Worm (Caenorhabditis elegans) whole organism, young adult: ENCODE measurements around the gene chs-2.

ENCODE experiments used
- C06A6.2 ChIP-seq: fragments of 200-800 bp; sonication (Bioruptor generic); conservative IDR thresholded peaks from 2 replicates; pipeline ENCODE4 v1.3.6; 2022; ENCODE audit warnings: missing genetic modification characterization, missing compliant biosample characterization
- Y67H2A.10 ChIP-seq: fragments of 200-800 bp; sonication (Bioruptor generic); conservative IDR thresholded peaks from 2 replicates; pipeline ENCODE4 v1.3.6; 2022; ENCODE audit warnings: missing genetic modification reagents, missing genetic modification characterization, missing compliant biosample characterization
- ama-1 ChIP-seq, 3 experiments: fragments of 150-350 bp in 1 of 3; sonication (generic microtip) in 2 of 3; optimal IDR thresholded peaks; 2 replicates each; lab custom pipeline; 2014 to 2018; ENCODE audit warnings: missing biosample characterization in 2 of 3, missing genetic modification characterization in 2 of 3, missing genetic modification reagents in 2 of 3
- lin-26 ChIP-seq: fragments of 200-800 bp; sonication (Bioruptor generic); IDR thresholded peaks from 2 replicates; pipeline ENCODE4 v1.3.6; 2022; ENCODE audit warnings: missing genetic modification reagents, missing genetic modification characterization, missing compliant biosample characterization
- mxl-1 ChIP-seq: sonication (generic microtip); optimal IDR thresholded peaks from 2 replicates; lab custom pipeline; 2016; ENCODE audit warnings: missing genetic modification characterization, missing compliant biosample characterization
- snpc-4 ChIP-seq, 5 experiments: fragments of 150-350 bp in 1 of 5; sonication (generic microtip) in 4 of 5; optimal IDR thresholded peaks; 2 replicates each; lab custom pipeline; 2014 to 2018; ENCODE audit warnings: missing genetic modification characterization in 5 of 5, missing biosample characterization in 3 of 5, antibody characterized with exemption in 2 of 5, mild to moderate bottlenecking in 2 of 5, missing compliant biosample characterization in 2 of 5, missing genotype in 2 of 5, moderate library complexity in 2 of 5, missing genetic modification reagents in 1 of 5

DNA sequence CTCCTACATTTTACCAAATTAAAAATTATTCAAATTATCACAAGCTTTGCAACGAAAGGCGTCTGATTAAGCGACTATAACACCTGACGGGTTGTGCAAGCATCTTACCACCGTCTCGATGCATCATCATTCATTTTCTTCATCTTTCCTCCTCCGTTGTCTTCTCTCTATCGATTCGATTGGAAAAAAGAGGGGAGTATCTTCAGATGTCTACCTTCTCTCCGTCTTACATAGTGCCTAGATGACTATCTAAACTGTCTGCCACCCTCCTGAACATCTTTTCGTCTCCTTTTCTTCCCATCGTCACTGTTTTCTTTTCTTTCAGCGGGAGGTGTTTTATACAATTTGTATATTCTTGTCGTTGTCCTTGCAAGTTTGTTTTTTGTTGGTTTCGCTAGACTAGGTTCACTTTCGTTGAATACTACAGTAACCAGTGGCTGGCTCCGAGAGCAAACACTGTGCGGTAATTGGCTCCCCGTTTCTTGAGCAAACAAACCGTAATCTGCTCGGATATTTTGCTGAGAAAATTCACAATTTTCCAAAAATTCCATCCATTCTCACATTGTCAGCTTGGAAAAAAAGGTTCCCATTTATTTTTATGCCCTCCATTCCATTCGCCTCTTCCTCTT lies 37.4 kb upstream of the chs-2 start:
- TF ChIP-seq ama-1 (optimal IDR thresholded peaks at IDR 0.05; lab: Kevin White, UChicago) (no peak), ama-1 (GFP tag; optimal IDR thresholded peaks at IDR 0.05; lab: Kevin White, UChicago) (no peak), snpc-4 (GFP tag; optimal IDR thresholded peaks at IDR 0.05; lab: Kevin White, UChicago) (no peak), snpc-4 (tag; optimal IDR thresholded peaks at IDR 0.05; lab: Kevin White, UChicago) (no peak), C06A6.2 (GFP tag; lab: Robert Waterston, UW) (no peak), mxl-1 (tag; lab: Kevin White, UChicago) (no peak), Y67H2A.10 (GFP tag; lab: Robert Waterston, UW) (no peak), lin-26 (no peak)
